Fruit fly (Drosophila melanogaster): ENCODE data around the gene CG18259.

CG18259 gene

DNA sequence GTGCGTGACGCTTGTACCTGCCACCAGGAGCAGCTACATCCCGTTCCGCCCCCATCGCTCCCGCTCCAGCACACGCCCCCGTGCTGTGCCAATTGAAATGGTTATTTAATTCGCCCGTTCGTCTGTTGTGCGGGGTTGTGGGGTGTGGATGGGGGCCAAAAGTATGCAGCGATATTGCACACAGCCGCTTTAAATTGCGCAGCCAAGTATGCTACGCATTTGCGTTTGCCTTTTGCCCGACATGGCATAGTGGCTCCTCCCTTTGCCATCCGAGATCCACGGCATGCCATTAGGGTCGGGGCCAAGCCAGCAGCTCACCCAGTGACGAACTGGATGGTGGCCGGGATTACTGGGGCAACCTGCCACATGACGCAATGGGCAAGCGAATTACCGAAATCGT lies 11.3 kb downstream of the CG18259 start:
- TF ChIP-seq pan (optimal IDR thresholded peaks at IDR 0.05) = no peak
- no peak for TF ChIP-seq Dll (optimal IDR thresholded peaks at IDR 0.05)
- TF ChIP-seq CG8478 (optimal IDR thresholded peaks at IDR 0.05) = no peak
- TF ChIP-seq psq (optimal IDR thresholded peaks at IDR 0.05) = no peak

DNA sequence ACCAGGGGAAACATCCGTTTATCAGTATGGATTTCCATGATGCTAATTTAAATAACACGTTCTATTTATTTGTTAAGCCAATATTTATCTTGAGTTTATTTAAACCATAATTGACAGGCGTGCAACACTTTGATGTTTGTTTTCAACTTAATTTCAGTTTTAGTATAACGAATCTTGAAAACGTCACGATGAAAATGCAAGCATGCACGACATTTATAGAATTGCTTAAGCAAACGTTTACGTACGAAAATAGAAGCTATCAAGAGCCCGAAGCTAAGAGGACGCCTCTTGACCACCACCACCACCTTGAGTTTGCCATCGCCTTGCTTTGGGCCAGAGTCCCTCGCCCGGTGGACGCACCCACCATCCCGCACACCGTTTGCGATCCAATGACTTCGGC lies 11.9 kb downstream of the CG18259 start:
- TF ChIP-seq EcR (GFP tag; optimal IDR thresholded peaks at IDR 0.05) = no peak
- no peak for TF ChIP-seq usp (GFP tag; optimal IDR thresholded peaks at IDR 0.05)
- no peak for TF ChIP-seq pan (optimal IDR thresholded peaks at IDR 0.05)
- no peak for TF ChIP-seq CG8478 (optimal IDR thresholded peaks at IDR 0.05)
- TF ChIP-seq Dll (optimal IDR thresholded peaks at IDR 0.05) = no peak
- no peak for TF ChIP-seq psq (optimal IDR thresholded peaks at IDR 0.05)

DNA sequence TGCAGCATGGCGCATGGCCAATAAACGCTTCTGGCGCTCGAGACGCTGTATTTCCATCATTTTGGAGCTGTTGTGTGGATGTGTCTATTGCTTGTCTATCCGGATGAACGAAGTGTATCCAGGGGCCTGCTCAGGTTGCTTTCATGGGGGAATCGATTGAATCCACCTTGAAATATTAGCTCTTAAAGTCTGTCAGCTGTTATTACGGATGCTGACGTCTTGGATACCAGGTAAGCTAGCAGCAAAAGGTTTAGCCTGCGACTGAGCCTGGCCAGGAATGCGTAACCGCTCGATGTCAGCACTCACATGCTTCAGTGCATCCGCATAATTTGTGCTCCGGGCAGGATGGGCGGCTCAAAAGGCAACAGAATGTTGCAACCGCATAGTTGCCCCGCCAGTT lies 35.1 kb downstream of the CG18259 start, which contains the start of gene CG12609:
Gene CG12609 (minus strand): TSS at position 101 of the 400 bp plus-strand sequence.
- TF ChIP-seq Dll (optimal IDR thresholded peaks at IDR 0.05) = no peak
- TF ChIP-seq pan (optimal IDR thresholded peaks at IDR 0.05) = no peak
- TF ChIP-seq CG8478 (optimal IDR thresholded peaks at IDR 0.05) = no peak
- no peak for TF ChIP-seq EcR (GFP tag; optimal IDR thresholded peaks at IDR 0.05)
- TF ChIP-seq psq (optimal IDR thresholded peaks at IDR 0.05) = no peak

DNA sequence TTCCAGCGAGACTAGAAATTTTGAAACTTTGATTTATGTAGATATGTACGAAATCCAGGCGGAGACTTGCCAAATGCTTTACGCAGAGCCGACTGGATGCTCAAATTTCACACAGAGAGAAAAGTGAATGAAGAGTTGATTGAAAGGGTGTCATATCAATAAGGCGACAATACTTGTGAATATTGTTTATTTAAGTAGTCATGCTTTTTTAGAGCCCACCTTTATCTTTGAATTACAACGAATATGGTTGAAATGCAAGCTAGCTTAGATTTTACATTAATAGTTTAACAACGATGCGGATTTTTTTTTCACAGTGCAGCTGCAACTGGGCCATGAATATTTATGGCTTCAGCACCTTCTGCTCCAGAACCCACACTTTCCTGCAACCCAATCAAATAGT lies 43.5 kb downstream of the CG18259 start, which contains the start of gene CG6873:
Gene CG6873 (minus strand): TSS at position 101 of the 400 bp plus-strand sequence.
- no peak for TF ChIP-seq psq (optimal IDR thresholded peaks at IDR 0.05)
- TF ChIP-seq EcR (GFP tag; optimal IDR thresholded peaks at IDR 0.05) = no peak
- TF ChIP-seq usp (GFP tag; optimal IDR thresholded peaks at IDR 0.05) = no peak
- TF ChIP-seq CG8478 (optimal IDR thresholded peaks at IDR 0.05) = no peak
- TF ChIP-seq Dll (optimal IDR thresholded peaks at IDR 0.05) = no peak
